Fruit fly (Drosophila melanogaster) whole organism, embryonic: ENCODE data around the gene MESK4.

Experiments
- B-H2 ChIP-seq: fragments of 200-800 bp; sonication (Bioruptor generic); optimal IDR thresholded peaks from 2 replicates; lab custom pipeline; 2018; ENCODE audit warnings: missing biosample characterization, mild to moderate bottlenecking, missing genetic modification characterization
- BEAF-32 ChIP-seq: fragments of 200-800 bp; sonication (Bioruptor generic); optimal IDR thresholded peaks from 3 replicates; lab custom pipeline; 2017; ENCODE audit warnings: missing biosample characterization, missing genetic modification characterization, mild to moderate bottlenecking, moderate library complexity, missing genetic modification reagents
- CG11093 ChIP-seq: fragments of 200-800 bp; sonication (Bioruptor generic); IDR thresholded peaks from 3 replicates; pipeline ENCODE4 v1.3.6; 2022; ENCODE audit warnings: missing biosample characterization, missing genetic modification characterization
- CG13123 ChIP-seq: fragments of 200-800 bp; sonication (Bioruptor generic); optimal IDR thresholded peaks from 2 replicates; lab custom pipeline; 2016; ENCODE audit warnings: missing biosample characterization, missing genetic modification characterization
- CG15696 ChIP-seq: fragments of 200-800 bp; sonication (Bioruptor generic); optimal IDR thresholded peaks from 2 replicates; lab custom pipeline; 2019; ENCODE audit warnings: missing biosample characterization, mild to moderate bottlenecking, missing genetic modification characterization, moderate library complexity
- CG1602 ChIP-seq: fragments of 200-800 bp; sonication (Bioruptor generic); optimal IDR thresholded peaks from 3 replicates; lab custom pipeline; 2016; ENCODE audit warnings: missing biosample characterization, missing genetic modification characterization
- CG1603 ChIP-seq: fragments of 200-800 bp; sonication (Bioruptor generic); optimal IDR thresholded peaks from 2 replicates; lab custom pipeline; 2019; ENCODE audit warnings: missing biosample characterization, mild to moderate bottlenecking, missing genetic modification characterization, moderate library complexity
- CG17568 ChIP-seq: fragments of 200-800 bp; sonication (Bioruptor generic); optimal IDR thresholded peaks from 2 replicates; lab custom pipeline; 2018; ENCODE audit warnings: missing biosample characterization, mild to moderate bottlenecking, missing genetic modification characterization, moderate library complexity
- CG2875 ChIP-seq: fragments of 200-800 bp; sonication (Bioruptor generic); optimal IDR thresholded peaks from 2 replicates; lab custom pipeline; 2017; ENCODE audit warnings: missing biosample characterization, mild to moderate bottlenecking, missing genetic modification characterization, missing genetic modification reagents
- CG3726 ChIP-seq: fragments of 200-800 bp; sonication (Bioruptor generic); IDR thresholded peaks from 3 replicates; pipeline ENCODE4, ENCODE4 v1.3.6; 2022; ENCODE audit warnings: missing biosample characterization, missing genetic modification characterization
- CG6654 ChIP-seq: fragments of 200-800 bp; sonication (Bioruptor generic); optimal IDR thresholded peaks from 2 replicates; lab custom pipeline; 2017; ENCODE audit warnings: missing biosample characterization, mild to moderate bottlenecking, missing genetic modification characterization
- CG6683 ChIP-seq: fragments of 200-800 bp; sonication (Bioruptor generic); optimal IDR thresholded peaks from 2 replicates; lab custom pipeline; 2017; ENCODE audit warnings: missing biosample characterization, mild to moderate bottlenecking, missing genetic modification characterization, missing genetic modification reagents
- CG7372 ChIP-seq: fragments of 200-800 bp; sonication (Bioruptor generic); IDR thresholded peaks from 2 replicates; pipeline ENCODE4 v1.3.6; 2022; ENCODE audit warnings: missing biosample characterization, missing genetic modification characterization
- CG8290 ChIP-seq, 3 experiments: fragments of 200-800 bp; sonication (Bioruptor generic); optimal IDR thresholded peaks; 2 replicates each; lab custom pipeline; 2016 to 2019; ENCODE audit warnings: missing biosample characterization in 3 of 3, missing genetic modification characterization in 3 of 3, mild to moderate bottlenecking in 2 of 3, moderate library complexity in 1 of 3
- CG8478 ChIP-seq: fragments of >200 bp; optimal IDR thresholded peaks from 2 replicates; lab custom pipeline; 2018
- CG8765 ChIP-seq: fragments of 200-800 bp; sonication (Bioruptor generic); IDR thresholded peaks from 2 replicates; pipeline ENCODE4 v1.3.6; 2022; ENCODE audit warnings: missing biosample characterization, missing genetic modification characterization
- CG9215 ChIP-seq: fragments of 200-800 bp; sonication (Bioruptor generic); IDR thresholded peaks from 2 replicates; pipeline ENCODE4 v1.3.6; 2022; ENCODE audit warnings: missing biosample characterization, missing genetic modification characterization
- CG9437 ChIP-seq: fragments of 200-800 bp; sonication (Bioruptor generic); optimal IDR thresholded peaks from 2 replicates; lab custom pipeline; 2018; ENCODE audit warnings: missing biosample characterization, mild to moderate bottlenecking, missing genetic modification characterization
- CHES-1-like ChIP-seq: fragments of 200-800 bp; sonication (Bioruptor generic); optimal IDR thresholded peaks from 2 replicates; lab custom pipeline; 2016; ENCODE audit warnings: missing biosample characterization, missing genetic modification characterization
- CTCF ChIP-seq: fragments of 200-800 bp; sonication (Bioruptor generic); optimal IDR thresholded peaks from 2 replicates; lab custom pipeline; 2017; ENCODE audit warnings: missing biosample characterization, mild to moderate bottlenecking, missing genetic modification characterization, moderate library complexity
- Ets97D ChIP-seq: fragments of 200-800 bp; sonication (Bioruptor generic); optimal IDR thresholded peaks from 3 replicates; lab custom pipeline; 2016; ENCODE audit warnings: missing biosample characterization, missing genetic modification characterization
- HLH54F ChIP-seq: fragments of 200-800 bp; sonication (Bioruptor generic); optimal IDR thresholded peaks from 3 replicates; lab custom pipeline; 2016; ENCODE audit warnings: missing biosample characterization, missing genetic modification characterization
- Hsf ChIP-seq: fragments of 200-800 bp; sonication (Bioruptor generic); optimal IDR thresholded peaks from 3 replicates; lab custom pipeline; 2016; ENCODE audit warnings: missing biosample characterization, missing genetic modification characterization
- Mad ChIP-seq: fragments of 200-800 bp; sonication (Bioruptor generic); optimal IDR thresholded peaks from 2 replicates; lab custom pipeline; 2016; ENCODE audit warnings: missing biosample characterization, missing genetic modification characterization
- Optix ChIP-seq: fragments of 200-800 bp; sonication (Bioruptor generic); IDR thresholded peaks from 3 replicates; pipeline ENCODE4 v1.3.6; 2022; ENCODE audit warnings: missing biosample characterization, missing genetic modification characterization
- Sin3A ChIP-seq: fragments of >200 bp; optimal IDR thresholded peaks from 2 replicates; lab custom pipeline; 2018
- Sox100B ChIP-seq: fragments of 200-800 bp; sonication (Bioruptor generic); optimal IDR thresholded peaks from 3 replicates; lab custom pipeline; 2018; ENCODE audit warnings: missing biosample characterization, mild to moderate bottlenecking, missing genetic modification characterization
- TFAM ChIP-seq: fragments of 200-800 bp; sonication (Bioruptor generic); optimal IDR thresholded peaks from 2 replicates; lab custom pipeline; 2017; ENCODE audit warnings: missing biosample characterization, missing genetic modification characterization, inconsistent platforms
- al ChIP-seq: fragments of 200-800 bp; sonication (Bioruptor generic); IDR thresholded peaks from 2 replicates; pipeline ENCODE4 v1.3.6; 2022; ENCODE audit warnings: missing biosample characterization, missing genetic modification characterization
- ash1 ChIP-seq: fragments of 200-800 bp; sonication (Bioruptor generic); optimal IDR thresholded peaks from 2 replicates; lab custom pipeline; 2018; ENCODE audit warnings: missing biosample characterization, mild to moderate bottlenecking, missing genetic modification characterization
- az2 ChIP-seq: fragments of 200-800 bp; sonication (Bioruptor generic); optimal IDR thresholded peaks from 3 replicates; lab custom pipeline; 2016; ENCODE audit warnings: missing biosample characterization, missing genetic modification characterization
- croc ChIP-seq: fragments of 200-800 bp; sonication (Bioruptor generic); conservative IDR thresholded peaks from 3 replicates; pipeline ENCODE4 v1.3.6; 2022; ENCODE audit warnings: missing biosample characterization, missing genetic modification characterization
- dan ChIP-seq: fragments of 200-800 bp; sonication (Bioruptor generic); IDR thresholded peaks from 2 replicates; pipeline ENCODE4 v1.3.6; 2022; ENCODE audit warnings: missing biosample characterization, missing genetic modification characterization
- disco-r ChIP-seq: fragments of 200-800 bp; sonication (Bioruptor generic); optimal IDR thresholded peaks from 2 replicates; lab custom pipeline; 2016; ENCODE audit warnings: missing biosample characterization, missing genetic modification characterization
- dpn ChIP-seq, 2 experiments: fragments of 200-800 bp; sonication (Bioruptor generic); optimal IDR thresholded peaks; 3 replicates each; lab custom pipeline; 2016; ENCODE audit warnings: missing biosample characterization in 2 of 2, missing genetic modification characterization in 2 of 2
- gcm2 ChIP-seq: fragments of 200-800 bp; sonication (Bioruptor generic); optimal IDR thresholded peaks from 2 replicates; lab custom pipeline; 2016; ENCODE audit warnings: missing biosample characterization, missing genetic modification characterization
- kah ChIP-seq: fragments of 200-800 bp; sonication (Bioruptor generic); optimal IDR thresholded peaks from 2 replicates; lab custom pipeline; 2018; ENCODE audit warnings: missing biosample characterization, mild to moderate bottlenecking, missing genetic modification characterization
- lmd ChIP-seq: fragments of 200-800 bp; sonication (Bioruptor generic); IDR thresholded peaks from 2 replicates; pipeline ENCODE4 v1.3.6; 2022; ENCODE audit warnings: missing biosample characterization, missing genetic modification characterization
- luna ChIP-seq: fragments of 200-800 bp; sonication (Bioruptor generic); optimal IDR thresholded peaks from 2 replicates; lab custom pipeline; 2016; ENCODE audit warnings: missing biosample characterization, missing genetic modification characterization
- nerfin-1 ChIP-seq: fragments of 200-800 bp; sonication (Bioruptor generic); optimal IDR thresholded peaks from 3 replicates; lab custom pipeline; 2019; ENCODE audit warnings: missing biosample characterization, mild to moderate bottlenecking, missing genetic modification characterization, moderate library complexity
- odd ChIP-seq: fragments of 200-800 bp; sonication (Bioruptor generic); optimal IDR thresholded peaks from 2 replicates; lab custom pipeline; 2017; ENCODE audit warnings: missing biosample characterization, mild to moderate bottlenecking, missing genetic modification characterization
- pita ChIP-seq: fragments of 200-800 bp; sonication (Bioruptor generic); optimal IDR thresholded peaks from 2 replicates; lab custom pipeline; 2017; ENCODE audit warnings: missing biosample characterization, mild to moderate bottlenecking, missing genetic modification characterization
- prd ChIP-seq, 3 experiments: fragments of >200 bp in 2 of 3; fragments of 200-800 bp in 1 of 3; sonication (Bioruptor generic) in 1 of 3; optimal IDR thresholded peaks in 2 of 3; IDR thresholded peaks in 1 of 3; 2 replicates in 2 of 3; 3 replicates in 1 of 3; pipeline versions ENCODE4 v1.3.6 to Lab custom; 2017 to 2022; ENCODE audit warnings: missing biosample characterization in 1 of 3, missing genetic modification characterization in 1 of 3
- shn ChIP-seq: fragments of 200-800 bp; sonication (Bioruptor generic); optimal IDR thresholded peaks from 3 replicates; lab custom pipeline; 2016; ENCODE audit warnings: missing biosample characterization, missing genetic modification characterization
- sna ChIP-seq: fragments of 200-800 bp; sonication (Bioruptor generic); IDR thresholded peaks from 2 replicates; pipeline ENCODE4 v1.3.6; 2022; ENCODE audit warnings: missing biosample characterization, missing genetic modification characterization; ENCODE audit not compliant: partially characterized antibody
- tll ChIP-seq, 2 experiments: fragments of 200-800 bp in 1 of 2; fragments of >200 bp in 1 of 2; sonication (Bioruptor generic) in 1 of 2; optimal IDR thresholded peaks; 2 replicates each; lab custom pipeline; 2017 to 2019; ENCODE audit warnings: missing biosample characterization in 2 of 2, missing genetic modification characterization in 2 of 2, mild to moderate bottlenecking in 1 of 2, moderate library complexity in 1 of 2
- vfl ChIP-seq: fragments of 200-800 bp; sonication (Bioruptor generic); optimal IDR thresholded peaks from 2 replicates; lab custom pipeline; 2016; ENCODE audit warnings: missing biosample characterization, missing genetic modification characterization
- zen2 ChIP-seq: fragments of 200-800 bp; sonication (Bioruptor generic); IDR thresholded peaks from 3 replicates; pipeline ENCODE4 v1.3.6; 2022; ENCODE audit warnings: missing biosample characterization, missing genetic modification characterization; ENCODE audit not compliant: partially characterized antibody
- zfh1 ChIP-seq: fragments of 200-800 bp; sonication (Bioruptor generic); IDR thresholded peaks from 3 replicates; pipeline ENCODE4 v1.3.6; 2022; ENCODE audit warnings: missing biosample characterization, missing genetic modification characterization

MESK4 gene

dm6 chr3R:16986181-16987074 lies 2.2 kb upstream of the MESK4 start (continued):
- TF ChIP-seq lmd = peak; percentile 97
- peak; percentile 68 for TF ChIP-seq croc
- peak; percentile 84 for TF ChIP-seq Ets97D (GFP tag; lab: Kevin White, UChicago)
- TF ChIP-seq al (GFP tag; lab: Robert Waterston, UW) = peak; percentile 97
- peak; percentile 96; the same call in 2 of the 3 replicates for TF ChIP-seq Optix
- peak; percentile 94 for TF ChIP-seq shn (GFP tag; lab: Kevin White, UChicago)
- TF ChIP-seq CG2875 = peak; percentile 47
- TF ChIP-seq CG1603 (tag; lab: Kevin White, UChicago) = peak; percentile 91
- peak; percentile 92 for TF ChIP-seq vfl (GFP tag; lab: Kevin White, UChicago)
- no peak for TF ChIP-seq pita (GFP tag; lab: Kevin White, UChicago)
- TF ChIP-seq CG9215 (GFP tag; lab: Robert Waterston, UW) = peak; percentile 96
- peak; percentile 96 for TF ChIP-seq CG11093 (GFP tag; lab: Robert Waterston, UW)
- TF ChIP-seq Hsf (GFP tag; lab: Kevin White, UChicago) = peak; percentile 91
- TF ChIP-seq tll (GFP tag; optimal IDR thresholded peaks at IDR 0.05; lab: Kevin White, UChicago) = no peak
- TF ChIP-seq TFAM (GFP tag; lab: Kevin White, UChicago) = peak; percentile 30
- peak; percentile 26 for TF ChIP-seq CTCF
- TF ChIP-seq CG8765 (GFP tag; lab: Robert Waterston, UW) = peak; percentile 94
- peak; percentile 79 for TF ChIP-seq dan (GFP tag; lab: Robert Waterston, UW)
- TF ChIP-seq Mad (GFP tag; lab: Kevin White, UChicago) = peak; percentile 91
- TF ChIP-seq BEAF-32 (GFP tag; lab: Kevin White, UChicago) = peak; percentile 20
- peak; percentile 86 for TF ChIP-seq CG13123
- TF ChIP-seq CHES-1-like (GFP tag; lab: Kevin White, UChicago) = peak; percentile 97
- TF ChIP-seq zen2 (GFP tag; lab: Robert Waterston, UW) = no peak
- peak; percentile 86 for TF ChIP-seq CG3726
- peak; percentile 52 for TF ChIP-seq CG6654 (GFP tag; lab: Kevin White, UChicago)
- TF ChIP-seq az2 = peak; percentile 89
- TF ChIP-seq kah (GFP tag; lab: Kevin White, UChicago) = peak; percentile 36
- TF ChIP-seq HLH54F (GFP tag; lab: Kevin White, UChicago) = peak; percentile 97
- peak; percentile 43 for TF ChIP-seq Sox100B (GFP tag; lab: Kevin White, UChicago)
- TF ChIP-seq nerfin-1 (tag; lab: Kevin White, UChicago) = peak; percentile 68
- TF ChIP-seq dpn (GFP tag; optimal IDR thresholded peaks at IDR 0.05; lab: Kevin White, UChicago) = peak; percentile 97
- TF ChIP-seq disco-r = peak; percentile 87
- peak; percentile 80 for TF ChIP-seq gcm2 (GFP tag; lab: Kevin White, UChicago)
- TF ChIP-seq zfh1 (GFP tag; lab: Robert Waterston, UW) = peak; percentile 94
- TF ChIP-seq B-H2 (GFP tag; lab: Kevin White, UChicago) = peak; percentile 97
- peak; percentile 82 for TF ChIP-seq CG8290 (GFP tag; optimal IDR thresholded peaks at IDR 0.05; lab: Kevin White, UChicago)
- TF ChIP-seq CG8290 (tag; optimal IDR thresholded peaks at IDR 0.05; lab: Kevin White, UChicago) = peak in 1 of 2 experiments; percentile 99
- TF ChIP-seq Sin3A = no peak
- TF ChIP-seq CG1602 (GFP tag; lab: Kevin White, UChicago) = peak; percentile 83
- peak; percentile 96 for TF ChIP-seq CG7372 (GFP tag; lab: Robert Waterston, UW)
- peak; percentile 85 for TF ChIP-seq luna (GFP tag; lab: Kevin White, UChicago)
- peak; percentile 43 for TF ChIP-seq CG15696 (tag; lab: Kevin White, UChicago)
- TF ChIP-seq ash1 (GFP tag; lab: Kevin White, UChicago) = peak; percentile 92
- no peak for TF ChIP-seq sna (GFP tag; lab: Robert Waterston, UW)
- peak; percentile 79 for TF ChIP-seq CG9437 (GFP tag; lab: Kevin White, UChicago)
- TF ChIP-seq prd (optimal IDR thresholded peaks at IDR 0.05; lab: Kevin White, UChicago) = no peak
- TF ChIP-seq prd (GFP tag; IDR thresholded peaks at IDR 0.05; lab: Robert Waterston, UW) = peak; percentile 97
- TF ChIP-seq CG17568 (GFP tag; lab: Kevin White, UChicago) = peak; percentile 86
- peak; percentile 91 for TF ChIP-seq CG6683 (GFP tag; lab: Kevin White, UChicago)
- peak; percentile 89 for TF ChIP-seq odd (GFP tag; lab: Kevin White, UChicago)
- no peak for TF ChIP-seq CG8478 (lab: Kevin White, UChicago)
